Fruit fly (Drosophila melanogaster) whole organism, embryonic: ENCODE data around the gene mib1.
A peak's percentile ranks its signal among the peaks of the same experiment; 100 is the strongest.

ENCODE experiments used
- Abd-B ChIP-seq: fragments of 200-800 bp; sonication (Bioruptor generic); optimal IDR thresholded peaks from 2 replicates; lab custom pipeline; 2018; ENCODE audit warnings: missing biosample characterization, mild to moderate bottlenecking, missing genetic modification characterization, moderate library complexity
- B-H1 ChIP-seq: fragments of 200-800 bp; sonication (Bioruptor generic); IDR thresholded peaks from 3 replicates; pipeline ENCODE4 v1.3.6; 2022; ENCODE audit warnings: missing biosample characterization, missing genetic modification characterization
- Blimp-1 ChIP-seq: fragments of 200-800 bp; sonication (Bioruptor generic); optimal IDR thresholded peaks from 3 replicates; lab custom pipeline; 2018; ENCODE audit warnings: missing biosample characterization, missing genetic modification characterization, mild to moderate bottlenecking, moderate library complexity, missing genetic modification reagents
- CG10147 ChIP-seq: fragments of 200-800 bp; sonication (Bioruptor generic); optimal IDR thresholded peaks from 2 replicates; lab custom pipeline; 2019; ENCODE audit warnings: missing biosample characterization, mild to moderate bottlenecking, missing genetic modification characterization, moderate library complexity
- CG10209 ChIP-seq: fragments of 200-800 bp; sonication (Bioruptor generic); optimal IDR thresholded peaks from 3 replicates; lab custom pipeline; 2017; ENCODE audit warnings: missing biosample characterization, mild to moderate bottlenecking, missing genetic modification characterization, missing genetic modification reagents
- CG15269 ChIP-seq: fragments of 200-800 bp; sonication (Bioruptor generic); optimal IDR thresholded peaks from 2 replicates; lab custom pipeline; 2018; ENCODE audit warnings: missing biosample characterization, mild to moderate bottlenecking, missing genetic modification characterization, moderate library complexity
- CG16813 ChIP-seq: fragments of 200-800 bp; sonication (Bioruptor generic); IDR thresholded peaks from 3 replicates; pipeline ENCODE4 v1.3.6; 2022; ENCODE audit warnings: missing biosample characterization, missing genetic modification characterization; ENCODE audit not compliant: partially characterized antibody
- CG16815 ChIP-seq: fragments of 200-800 bp; sonication (Bioruptor generic); optimal IDR thresholded peaks from 3 replicates; lab custom pipeline; 2017; ENCODE audit warnings: missing biosample characterization, mild to moderate bottlenecking, missing genetic modification characterization
- CG17829 ChIP-seq: fragments of 200-800 bp; optimal IDR thresholded peaks from 2 replicates; lab custom pipeline; 2019; ENCODE audit warnings: missing biosample characterization, mild to moderate bottlenecking, missing genetic modification characterization, moderate library complexity
- CG18011 ChIP-seq: fragments of 200-800 bp; sonication (Bioruptor generic); optimal IDR thresholded peaks from 2 replicates; lab custom pipeline; 2017; ENCODE audit warnings: missing biosample characterization, missing genetic modification characterization, mild to moderate bottlenecking, moderate library complexity, missing genotype
- CG33213 ChIP-seq: fragments of 200-800 bp; sonication (Bioruptor generic); optimal IDR thresholded peaks from 3 replicates; lab custom pipeline; 2016; ENCODE audit warnings: missing biosample characterization, missing genetic modification characterization
- CG6272 ChIP-seq: fragments of 200-800 bp; sonication (Bioruptor generic); IDR thresholded peaks from 2 replicates; pipeline ENCODE4 v1.3.6; 2022; ENCODE audit warnings: missing biosample characterization, missing genetic modification characterization
- CG6791 ChIP-seq: fragments of 200-800 bp; sonication (Bioruptor generic); IDR thresholded peaks from 3 replicates; pipeline ENCODE4 v1.3.6; 2022; ENCODE audit warnings: missing biosample characterization, missing genetic modification characterization; ENCODE audit not compliant: partially characterized antibody
- CG6813 ChIP-seq: fragments of 200-800 bp; sonication (Bioruptor generic); optimal IDR thresholded peaks from 2 replicates; lab custom pipeline; 2017; ENCODE audit warnings: missing biosample characterization, missing genetic modification characterization, mild to moderate bottlenecking, moderate library complexity, missing genetic modification reagents
- CG7745 ChIP-seq: fragments of 200-800 bp; sonication (Bioruptor generic); optimal IDR thresholded peaks from 2 replicates; lab custom pipeline; 2018; ENCODE audit warnings: missing biosample characterization, mild to moderate bottlenecking, missing genetic modification characterization, moderate library complexity
- CG8478 ChIP-seq: fragments of >200 bp; optimal IDR thresholded peaks from 2 replicates; lab custom pipeline; 2018
- CG8944 ChIP-seq: fragments of 200-800 bp; sonication (Bioruptor generic); optimal IDR thresholded peaks from 3 replicates; lab custom pipeline; 2016; ENCODE audit warnings: missing biosample characterization, missing genetic modification characterization
- CG9817 ChIP-seq: fragments of 200-800 bp; sonication (Bioruptor generic); optimal IDR thresholded peaks from 2 replicates; lab custom pipeline; 2018; ENCODE audit warnings: missing biosample characterization, mild to moderate bottlenecking, missing genetic modification characterization, moderate library complexity
- CG9932 ChIP-seq: fragments of 200-800 bp; sonication (Bioruptor generic); IDR thresholded peaks from 2 replicates; pipeline ENCODE4 v1.3.6; 2022; ENCODE audit warnings: missing biosample characterization, missing genetic modification characterization
- Drgx ChIP-seq: fragments of 200-800 bp; sonication (Bioruptor generic); IDR thresholded peaks from 2 replicates; pipeline ENCODE4 v1.3.6; 2022; ENCODE audit warnings: missing biosample characterization, missing genetic modification characterization
- HmgD ChIP-seq: fragments of 200-800 bp; sonication (Bioruptor generic); optimal IDR thresholded peaks from 3 replicates; lab custom pipeline; 2016; ENCODE audit warnings: missing biosample characterization, missing genetic modification characterization
- Med ChIP-seq: fragments of 200-800 bp; sonication (Bioruptor generic); peaks from one replicate; lab custom pipeline; 2016; ENCODE audit warnings: missing biosample characterization, missing genetic modification characterization, mild to moderate bottlenecking, inconsistent platforms, moderate library complexity
- Meics ChIP-seq: fragments of 200-800 bp; sonication (Bioruptor generic); optimal IDR thresholded peaks from 2 replicates; lab custom pipeline; 2017; ENCODE audit warnings: missing biosample characterization, mild to moderate bottlenecking, missing genetic modification characterization
- Rfx ChIP-seq: fragments of 200-800 bp; sonication (Bioruptor generic); IDR thresholded peaks from 2 replicates; pipeline ENCODE4 v1.3.6; 2022; ENCODE audit warnings: missing biosample characterization, missing genetic modification characterization
- Six4 ChIP-seq: fragments of 200-800 bp; sonication (Bioruptor generic); optimal IDR thresholded peaks from 2 replicates; lab custom pipeline; 2016; ENCODE audit warnings: missing biosample characterization, missing genetic modification characterization
- Stat92E ChIP-seq, 3 experiments: fragments of >200 bp in 2 of 3; fragments of 200-800 bp in 1 of 3; sonication (Bioruptor generic) in 1 of 3; optimal IDR thresholded peaks; 2 replicates each; lab custom pipeline; 2017 to 2019; ENCODE audit warnings: missing biosample characterization in 3 of 3, missing genetic modification characterization in 3 of 3, mild to moderate bottlenecking in 1 of 3, moderate library complexity in 1 of 3
- Xbp1 ChIP-seq: fragments of 200-800 bp; sonication (Bioruptor generic); optimal IDR thresholded peaks from 3 replicates; lab custom pipeline; 2016; ENCODE audit warnings: missing biosample characterization, mild to moderate bottlenecking, missing genetic modification characterization
- ara ChIP-seq: fragments of 200-800 bp; sonication (Bioruptor generic); IDR thresholded peaks from 2 replicates; pipeline ENCODE4 v1.3.6; 2022; ENCODE audit warnings: missing biosample characterization, missing genetic modification characterization
- bsh ChIP-seq, 2 experiments: fragments of 200-800 bp; sonication (Bioruptor generic); optimal IDR thresholded peaks; 2 replicates each; lab custom pipeline; 2017 to 2018; ENCODE audit warnings: mild to moderate bottlenecking in 2 of 2, missing biosample characterization in 2 of 2, missing genetic modification characterization in 2 of 2, moderate library complexity in 1 of 2
- cas ChIP-seq: fragments of 200-800 bp; sonication (Bioruptor generic); IDR thresholded peaks from 2 replicates; pipeline ENCODE4 v1.3.6; 2022; ENCODE audit warnings: missing biosample characterization, missing genetic modification characterization
- dm ChIP-seq: fragments of 200-800 bp; sonication (Bioruptor generic); optimal IDR thresholded peaks from 3 replicates; lab custom pipeline; 2016; ENCODE audit warnings: missing biosample characterization, missing genetic modification characterization
- emc ChIP-seq: fragments of 200-800 bp; sonication (Bioruptor generic); optimal IDR thresholded peaks from 2 replicates; lab custom pipeline; 2016; ENCODE audit warnings: missing biosample characterization, missing genetic modification characterization
- eyg ChIP-seq: fragments of 200-800 bp; sonication (Bioruptor generic); optimal IDR thresholded peaks from 3 replicates; lab custom pipeline; 2016; ENCODE audit warnings: missing biosample characterization, missing genetic modification characterization
- fd102C ChIP-seq: fragments of 200-800 bp; sonication (Bioruptor generic); optimal IDR thresholded peaks from 2 replicates; lab custom pipeline; 2018; ENCODE audit warnings: missing biosample characterization, mild to moderate bottlenecking, missing genetic modification characterization, moderate library complexity
- ftz-f1 ChIP-seq: fragments of 200-800 bp; sonication (Bioruptor generic); optimal IDR thresholded peaks from 2 replicates; lab custom pipeline; 2016; ENCODE audit warnings: missing biosample characterization, missing genetic modification characterization
- grn ChIP-seq: fragments of 200-800 bp; sonication (Bioruptor generic); optimal IDR thresholded peaks from 3 replicates; lab custom pipeline; 2017; ENCODE audit warnings: missing biosample characterization, missing genetic modification characterization
- h ChIP-seq: fragments of >200 bp; optimal IDR thresholded peaks from 2 replicates; lab custom pipeline; 2017
- jing ChIP-seq: fragments of 200-800 bp; sonication (Bioruptor generic); optimal IDR thresholded peaks from 2 replicates; lab custom pipeline; 2018; ENCODE audit warnings: missing biosample characterization, mild to moderate bottlenecking, missing genetic modification characterization
- odd ChIP-seq: fragments of 200-800 bp; sonication (Bioruptor generic); optimal IDR thresholded peaks from 2 replicates; lab custom pipeline; 2017; ENCODE audit warnings: missing biosample characterization, mild to moderate bottlenecking, missing genetic modification characterization
- pnt ChIP-seq: fragments of 200-800 bp; sonication (Bioruptor generic); optimal IDR thresholded peaks from 3 replicates; lab custom pipeline; 2016; ENCODE audit warnings: missing biosample characterization, missing genetic modification characterization
- repo ChIP-seq: fragments of 200-800 bp; sonication (Bioruptor generic); optimal IDR thresholded peaks from 2 replicates; lab custom pipeline; 2016; ENCODE audit warnings: missing biosample characterization, missing genetic modification characterization
- sc ChIP-seq, 3 experiments: fragments of >200 bp in 2 of 3; fragments of 200-800 bp in 1 of 3; sonication (Bioruptor generic) in 1 of 3; optimal IDR thresholded peaks; 2 replicates in 2 of 3; 3 replicates in 1 of 3; lab custom pipeline; 2017; ENCODE audit warnings: mild to moderate bottlenecking in 1 of 3, missing biosample characterization in 1 of 3, missing genetic modification characterization in 1 of 3, missing genetic modification reagents in 1 of 3
- sd ChIP-seq: fragments of 200-800 bp; sonication (Bioruptor generic); optimal IDR thresholded peaks from 3 replicates; lab custom pipeline; 2018; ENCODE audit warnings: missing biosample characterization, mild to moderate bottlenecking, missing genetic modification characterization, moderate library complexity
- sob ChIP-seq: fragments of 200-800 bp; sonication (Bioruptor generic); IDR thresholded peaks from 2 replicates; pipeline ENCODE4 v1.3.6; 2022; ENCODE audit warnings: missing biosample characterization, missing genetic modification characterization
- tgo ChIP-seq: fragments of 200-800 bp; sonication (Bioruptor generic); IDR thresholded peaks from 3 replicates; pipeline ENCODE4 v1.3.6; 2022; ENCODE audit warnings: missing biosample characterization, missing genetic modification characterization
- tna ChIP-seq: fragments of 200-800 bp; sonication (Bioruptor generic); IDR thresholded peaks from 2 replicates; pipeline ENCODE4 v1.3.6; 2022; ENCODE audit warnings: missing biosample characterization, missing genetic modification characterization; ENCODE audit not compliant: partially characterized antibody
- trh ChIP-seq: fragments of 200-800 bp; sonication (Bioruptor generic); optimal IDR thresholded peaks from 2 replicates; lab custom pipeline; 2016; ENCODE audit warnings: missing biosample characterization, missing genetic modification characterization
- zfh2 ChIP-seq: fragments of 200-800 bp; sonication (Bioruptor generic); optimal IDR thresholded peaks from 2 replicates; lab custom pipeline; 2016; ENCODE audit warnings: missing biosample characterization, missing genetic modification characterization

The mib1 gene

dm6 chr3L:16011319-16012210 is at the start of gene mib1 (continued):
- TF ChIP-seq B-H1 (no peak; the same call in 2 of the 3 replicates), CG8944 (GFP tag; lab: Kevin White, UChicago) (no peak), sob (GFP tag; lab: Robert Waterston, UW) (peak; percentile 65; the same call in 1 of the 2 replicates), repo (no peak), Abd-B (GFP tag; lab: Kevin White, UChicago) (peak; percentile 78), HmgD (GFP tag; lab: Kevin White, UChicago) (peak; percentile 59), CG10209 (GFP tag; lab: Kevin White, UChicago) (no peak), zfh2 (GFP tag; lab: Kevin White, UChicago) (peak; percentile 32), bsh (GFP tag; optimal IDR thresholded peaks at IDR 0.05; lab: Kevin White, UChicago) (no peak), CG8478 (lab: Kevin White, UChicago) (peak; percentile 84), CG7745 (tag; lab: Kevin White, UChicago) (no peak), CG33213 (GFP tag; lab: Kevin White, UChicago) (peak; percentile 86), CG6272 (no peak), sc (optimal IDR thresholded peaks at IDR 0.05; lab: Kevin White, UChicago) (no peak), sc (GFP tag; optimal IDR thresholded peaks at IDR 0.05; lab: Kevin White, UChicago) (no peak), CG9932 (GFP tag; lab: Robert Waterston, UW) (peak; percentile 51; the same call in 1 of the 2 replicates), fd102C (GFP tag; lab: Kevin White, UChicago) (no peak), ftz-f1 (GFP tag; lab: Kevin White, UChicago) (peak; percentile 64), grn (GFP tag; lab: Kevin White, UChicago) (no peak), Med (GFP tag; lab: Kevin White, UChicago) (peak; percentile 91), Xbp1 (GFP tag; lab: Kevin White, UChicago) (peak; percentile 21), tna (GFP tag; lab: Robert Waterston, UW) (peak; percentile 76), Rfx (peak; percentile 78), CG6791 (peak; percentile 93), cas (GFP tag; lab: Robert Waterston, UW) (no peak), CG16815 (GFP tag; lab: Kevin White, UChicago) (no peak), emc (peak; percentile 26), Stat92E (GFP tag; optimal IDR thresholded peaks at IDR 0.05; lab: Kevin White, UChicago) (peak in 1 of 3 experiments; percentile 80), CG17829 (tag; lab: Kevin White, UChicago) (peak; percentile 38), CG6813 (GFP tag; lab: Kevin White, UChicago) (no peak), pnt (GFP tag; lab: Kevin White, UChicago) (no peak), Meics (GFP tag; lab: Kevin White, UChicago) (peak; percentile 13), Blimp-1 (GFP tag; lab: Kevin White, UChicago) (peak; percentile 18), odd (GFP tag; lab: Kevin White, UChicago) (peak; percentile 10), Six4 (GFP tag; lab: Kevin White, UChicago) (no peak), tgo (GFP tag; lab: Robert Waterston, UW) (no peak), eyg (no peak), ara (peak; percentile 32; the same call in 1 of the 2 replicates), CG10147 (peak; percentile 51), jing (GFP tag; lab: Kevin White, UChicago) (no peak), trh (no peak), sd (peak; percentile 99), CG9817 (peak; percentile 38), CG15269 (tag; lab: Kevin White, UChicago) (no peak), CG16813 (peak; percentile 92), Drgx (no peak), h (lab: Kevin White, UChicago) (no peak), dm (GFP tag; lab: Kevin White, UChicago) (peak; percentile 59), CG18011 (GFP tag; lab: Kevin White, UChicago) (no peak)
